Worm (Caenorhabditis elegans) whole organism, midembryonic: Measurements from ENCODE around the gene isw-1.

Experiments used
- T22C8.4 ChIP-seq: fragments of 200-800 bp; sonication (Bioruptor generic); IDR thresholded peaks from 2 replicates; pipeline ENCODE4 v1.3.6; 2022; ENCODE audit warnings: missing genetic modification characterization, missing compliant biosample characterization
- cog-1 ChIP-seq: sonication (generic microtip); optimal IDR thresholded peaks from 2 replicates; lab custom pipeline; 2016; ENCODE audit warnings: missing genetic modification characterization, missing compliant biosample characterization
- flt-1 ChIP-seq: fragments of 200-800 bp; sonication (Bioruptor generic); IDR thresholded peaks from 2 replicates; pipeline ENCODE4 v1.3.6; 2022; ENCODE audit warnings: missing genetic modification characterization, missing compliant biosample characterization
- klf-2 ChIP-seq: fragments of 200-800 bp; sonication (Bioruptor generic); conservative IDR thresholded peaks from 2 replicates; pipeline ENCODE4 v1.3.6; 2022; ENCODE audit warnings: missing genetic modification reagents, missing genetic modification characterization, missing compliant biosample characterization
- med-1 ChIP-seq: sonication (generic microtip); optimal IDR thresholded peaks from 2 replicates; lab custom pipeline; 2017; ENCODE audit warnings: missing genetic modification characterization, mild to moderate bottlenecking, missing compliant biosample characterization, antibody characterized with exemption, missing genetic modification reagents; ENCODE audit not compliant: insufficient read depth
- ref-1 ChIP-seq: fragments of 200-800 bp; sonication (Bioruptor generic); conservative IDR thresholded peaks from 2 replicates; pipeline ENCODE4 v1.3.6; 2022; ENCODE audit warnings: missing genetic modification reagents, missing genetic modification characterization, missing compliant biosample characterization
- tab-1 ChIP-seq: fragments of 200-800 bp; sonication (Bioruptor generic); IDR thresholded peaks from 2 replicates; pipeline ENCODE4 v1.3.6; 2022; ENCODE audit warnings: missing genetic modification characterization, missing compliant biosample characterization
- ztf-23 ChIP-seq: fragments of 200-800 bp; sonication (Bioruptor generic); IDR thresholded peaks from 2 replicates; pipeline ENCODE4 v1.3.6; 2022; ENCODE audit warnings: missing genetic modification reagents, missing genetic modification characterization, missing compliant biosample characterization
- ztf-29 ChIP-seq: fragments of 200-800 bp; sonication (Bioruptor generic); IDR thresholded peaks from 2 replicates; pipeline ENCODE4 v1.3.6; 2022; ENCODE audit warnings: missing genetic modification reagents, missing genetic modification characterization, missing compliant biosample characterization

ce11 chrIII:6730185-6730850 is 20.4 kb upstream of the isw-1 start, which contains the start of the genes Y102E9.5 and odr-4:
- TF ChIP-seq med-1 = no peak
- no peak for TF ChIP-seq tab-1 (GFP tag; lab: Robert Waterston, UW)
- TF ChIP-seq flt-1 (GFP tag; lab: Robert Waterston, UW) = no peak
- no peak for TF ChIP-seq ztf-29 (GFP tag; lab: Robert Waterston, UW)
- no peak for TF ChIP-seq cog-1
- no peak for TF ChIP-seq ref-1
- TF ChIP-seq T22C8.4 (GFP tag; lab: Robert Waterston, UW) = no peak
- no peak for TF ChIP-seq ztf-23 (GFP tag; lab: Robert Waterston, UW)
- no peak for TF ChIP-seq klf-2 (GFP tag; lab: Robert Waterston, UW)
